Worm (Caenorhabditis elegans) whole organism, early embryonic: ENCODE data around the gene K05F1.9.
"Not testable (repeated sequence)": the region's sequence is repeated elsewhere in the genome, so short reads cannot be mapped to it uniquely, and the experiment has no call there.

Experiments used
- B0310.2 ChIP-seq: sonication (generic microtip); optimal IDR thresholded peaks from 2 replicates; lab custom pipeline; 2016; ENCODE audit warnings: mild to moderate bottlenecking, missing genetic modification characterization, missing compliant biosample characterization
- F13C5.2 ChIP-seq: sonication (generic microtip); optimal IDR thresholded peaks from 2 replicates; lab custom pipeline; 2017; ENCODE audit warnings: mild to moderate bottlenecking, missing genetic modification characterization, inconsistent platforms, missing compliant biosample characterization
- aly-1 ChIP-seq: sonication (generic microtip); optimal IDR thresholded peaks from 2 replicates; lab custom pipeline; 2016; ENCODE audit warnings: missing genetic modification characterization, missing compliant biosample characterization
- ama-1 ChIP-seq: fragments of 150-350 bp; optimal IDR thresholded peaks from 2 replicates; lab custom pipeline; 2014
- ceh-13 ChIP-seq: fragments of 200-800 bp; sonication (Bioruptor generic); optimal IDR thresholded peaks from 2 replicates; lab custom pipeline; 2018; ENCODE audit warnings: mild to moderate bottlenecking, missing genetic modification characterization, missing compliant biosample characterization
- ceh-36 ChIP-seq: sonication (generic microtip); optimal IDR thresholded peaks from 2 replicates; lab custom pipeline; 2016; ENCODE audit warnings: missing genetic modification characterization, inconsistent platforms, missing compliant biosample characterization
- ets-7 ChIP-seq: sonication (generic microtip); optimal IDR thresholded peaks from 2 replicates; lab custom pipeline; 2016; ENCODE audit warnings: missing genotype, missing genetic modification characterization, missing compliant biosample characterization
- flt-1 ChIP-seq: fragments of 200-800 bp; sonication (Bioruptor generic); IDR thresholded peaks from 2 replicates; pipeline ENCODE4 v1.3.6; 2022; ENCODE audit warnings: missing genetic modification characterization, missing compliant biosample characterization
- hmbx-1 ChIP-seq: sonication (generic microtip); optimal IDR thresholded peaks from 2 replicates; lab custom pipeline; 2016; ENCODE audit warnings: mild to moderate bottlenecking, missing genetic modification characterization, missing compliant biosample characterization
- hmg-4 ChIP-seq: fragments of 200-800 bp; sonication (Bioruptor generic); optimal IDR thresholded peaks from 2 replicates; lab custom pipeline; 2018; ENCODE audit warnings: mild to moderate bottlenecking, missing genetic modification characterization, missing compliant biosample characterization
- hnd-1 ChIP-seq: sonication (generic microtip); optimal IDR thresholded peaks from 2 replicates; lab custom pipeline; 2016; ENCODE audit warnings: missing genetic modification characterization, missing compliant biosample characterization
- pes-1 ChIP-seq: fragments of 200-800 bp; sonication (Bioruptor generic); IDR thresholded peaks from 2 replicates; pipeline ENCODE4 v1.3.6; 2022; ENCODE audit warnings: missing genetic modification reagents, missing genetic modification characterization, missing compliant biosample characterization
- scrt-1 ChIP-seq: fragments of 200-800 bp; sonication (Bioruptor generic); IDR thresholded peaks from 2 replicates; pipeline ENCODE4 v1.3.6; 2022; ENCODE audit warnings: missing genetic modification characterization, missing compliant biosample characterization
- sea-1 ChIP-seq: fragments of 200-800 bp; sonication (Bioruptor generic); conservative IDR thresholded peaks from 2 replicates; pipeline ENCODE4 v1.3.6; 2022; ENCODE audit warnings: missing genetic modification characterization, missing compliant biosample characterization
- tbx-11 ChIP-seq: fragments of 200-800 bp; sonication (Bioruptor generic); IDR thresholded peaks from 2 replicates; pipeline ENCODE4 v1.3.6; 2022; ENCODE audit warnings: missing genetic modification characterization, missing compliant biosample characterization
- tbx-37 ChIP-seq: fragments of 200-800 bp; sonication (Bioruptor generic); conservative IDR thresholded peaks from 2 replicates; pipeline ENCODE4 v1.3.6; 2022; ENCODE audit warnings: missing genetic modification reagents, missing genetic modification characterization, missing compliant biosample characterization
- tra-4 ChIP-seq: sonication (generic microtip); optimal IDR thresholded peaks from 2 replicates; lab custom pipeline; 2017; ENCODE audit warnings: missing genetic modification characterization, missing compliant biosample characterization

Gene K05F1.9

DNA sequence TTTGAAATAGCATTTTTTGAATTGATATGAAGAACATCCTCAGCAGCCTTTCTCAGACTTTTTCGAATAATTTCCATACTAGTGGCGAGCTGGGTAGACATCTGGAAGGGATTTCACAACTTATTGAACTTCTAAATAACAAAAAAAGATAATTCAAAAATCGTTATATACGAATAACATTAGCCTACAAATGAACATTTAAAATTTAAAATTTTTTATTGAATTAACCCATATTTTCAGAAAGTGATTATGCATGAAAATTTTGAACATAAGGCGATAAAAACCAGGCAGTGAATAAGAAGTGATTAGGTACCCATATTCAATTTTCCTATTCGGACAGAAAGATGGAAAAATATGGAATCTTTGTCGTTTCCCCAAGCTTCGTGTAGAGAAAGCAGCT is 27.5 kb upstream of the K05F1.9 start, which contains the start of gene ZK1248.11:
TSS of gene ZK1248.11 (minus strand) at position 101 of the 400 bp plus-strand sequence.
- TF ChIP-seq scrt-1 (no peak), tbx-11 (GFP tag; lab: Robert Waterston, UW) (no peak), tra-4 (no peak), F13C5.2 (tag; lab: Kevin White, UChicago) (no peak), ceh-13 (GFP tag; lab: Kevin White, UChicago) (no peak)

DNA sequence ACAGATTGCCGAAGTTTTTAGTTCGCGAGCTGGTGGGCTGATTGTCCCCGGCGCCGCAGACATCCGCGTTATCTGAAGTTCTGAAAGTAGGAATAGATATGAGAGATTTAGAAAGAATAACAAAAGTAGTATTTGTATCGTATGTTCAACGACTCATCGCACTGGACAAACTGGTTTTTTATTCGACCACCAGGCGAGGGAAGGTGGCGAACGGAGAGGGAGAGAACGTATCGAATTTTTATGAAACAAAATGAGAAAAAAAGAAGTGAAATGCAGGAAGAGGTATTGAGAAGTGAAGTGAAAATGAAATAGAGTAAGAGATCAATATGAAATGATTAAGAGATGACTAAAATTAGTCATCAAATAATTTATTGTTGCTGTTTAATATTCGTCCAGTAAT is 26.4 kb upstream of the K05F1.9 start, which contains the start of gene tbc-2:
TSS of gene tbc-2 (minus strand) at position 80 of the 400 bp plus-strand sequence.
- TF ChIP-seq F13C5.2 (tag; lab: Kevin White, UChicago) (no peak), tbx-37 (GFP tag; lab: Robert Waterston, UW) (no peak), ceh-13 (GFP tag; lab: Kevin White, UChicago) (no peak), pes-1 (GFP tag; lab: Robert Waterston, UW) (no peak), sea-1 (GFP tag; lab: Robert Waterston, UW) (no peak), hmbx-1 (no peak), B0310.2 (tag; lab: Kevin White, UChicago) (no peak), ets-7 (tag; lab: Kevin White, UChicago) (no peak), tbx-11 (GFP tag; lab: Robert Waterston, UW) (no peak), flt-1 (GFP tag; lab: Robert Waterston, UW) (no peak), hmg-4 (GFP tag; lab: Kevin White, UChicago) (no peak), aly-1 (tag; lab: Kevin White, UChicago) (no peak), scrt-1 (no peak), ceh-36 (no peak)

DNA sequence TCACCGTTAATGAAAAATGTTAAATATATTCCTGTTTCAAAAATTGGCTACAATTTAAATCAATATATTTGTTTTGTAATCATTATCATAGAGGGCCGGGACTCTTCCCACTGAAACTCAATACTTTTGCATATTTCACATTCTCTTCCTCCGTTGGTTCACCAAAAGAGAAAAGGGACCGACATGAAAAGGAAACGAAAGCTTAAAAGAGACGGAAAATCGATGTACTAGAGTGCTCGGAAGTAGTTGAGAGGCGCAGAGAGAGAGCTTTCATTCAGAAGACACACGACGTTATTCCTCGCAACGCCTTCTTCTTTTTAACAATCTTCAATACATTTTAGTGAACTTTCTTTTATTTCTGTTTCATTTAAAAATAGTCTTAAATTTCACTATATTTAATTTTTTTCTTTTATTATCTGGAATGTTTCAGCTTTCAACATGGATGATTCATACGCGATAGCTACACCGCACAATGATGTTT is 19.3 kb upstream of the K05F1.9 start, which contains the start of gene ehs-1:
TSS of gene ehs-1 (plus strand) at position 431 of the 481 bp plus-strand sequence.
- TF ChIP-seq scrt-1: no peak
- no peak for TF ChIP-seq ama-1 (lab: Kevin White, UChicago)
- TF ChIP-seq ceh-36: no peak
- TF ChIP-seq sea-1 (GFP tag; lab: Robert Waterston, UW): no peak
- no peak for TF ChIP-seq F13C5.2 (tag; lab: Kevin White, UChicago)
- TF ChIP-seq hmbx-1: no peak
- no peak for TF ChIP-seq B0310.2 (tag; lab: Kevin White, UChicago)
- TF ChIP-seq ceh-13 (GFP tag; lab: Kevin White, UChicago): no peak
- TF ChIP-seq ets-7 (tag; lab: Kevin White, UChicago): no peak
- TF ChIP-seq hnd-1: no peak
- no peak for TF ChIP-seq aly-1 (tag; lab: Kevin White, UChicago)
- TF ChIP-seq flt-1 (GFP tag; lab: Robert Waterston, UW): no peak
- TF ChIP-seq tra-4: no peak
- no peak for TF ChIP-seq pes-1 (GFP tag; lab: Robert Waterston, UW)
- no peak for TF ChIP-seq tbx-11 (GFP tag; lab: Robert Waterston, UW)
- no peak for TF ChIP-seq hmg-4 (GFP tag; lab: Kevin White, UChicago)

DNA sequence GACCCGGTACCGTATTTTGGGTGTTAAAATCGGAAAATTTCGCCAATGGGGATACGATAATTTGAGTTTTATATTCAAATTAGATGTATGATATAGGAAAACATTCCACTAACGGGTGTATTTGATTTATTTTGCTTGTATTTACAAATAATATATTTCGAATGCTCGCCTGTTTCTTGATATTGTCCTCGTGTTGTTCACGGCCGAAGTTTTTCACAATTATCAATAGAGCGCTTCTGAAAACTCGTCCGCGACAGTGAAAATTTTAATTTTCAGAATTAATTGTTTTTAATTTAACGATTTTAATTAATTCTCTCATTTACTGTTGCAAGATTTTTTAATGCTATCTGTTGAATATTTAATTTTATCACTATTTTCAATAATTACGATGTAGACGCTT is 18.7 kb upstream of the K05F1.9 start:
- TF ChIP-seq B0310.2 (tag; lab: Kevin White, UChicago) (no peak), F13C5.2 (tag; lab: Kevin White, UChicago) (no peak), tbx-11 (GFP tag; lab: Robert Waterston, UW) (no peak), ceh-36 (no peak), tra-4 (no peak), hmbx-1 (no peak), hnd-1 (no peak), ets-7 (tag; lab: Kevin White, UChicago) (no peak), aly-1 (tag; lab: Kevin White, UChicago) (no peak), ama-1 (lab: Kevin White, UChicago) (no peak), flt-1 (GFP tag; lab: Robert Waterston, UW) (no peak), hmg-4 (GFP tag; lab: Kevin White, UChicago) (no peak), ceh-13 (GFP tag; lab: Kevin White, UChicago) (no peak), tbx-37 (GFP tag; lab: Robert Waterston, UW) (no peak), pes-1 (GFP tag; lab: Robert Waterston, UW) (no peak)

DNA sequence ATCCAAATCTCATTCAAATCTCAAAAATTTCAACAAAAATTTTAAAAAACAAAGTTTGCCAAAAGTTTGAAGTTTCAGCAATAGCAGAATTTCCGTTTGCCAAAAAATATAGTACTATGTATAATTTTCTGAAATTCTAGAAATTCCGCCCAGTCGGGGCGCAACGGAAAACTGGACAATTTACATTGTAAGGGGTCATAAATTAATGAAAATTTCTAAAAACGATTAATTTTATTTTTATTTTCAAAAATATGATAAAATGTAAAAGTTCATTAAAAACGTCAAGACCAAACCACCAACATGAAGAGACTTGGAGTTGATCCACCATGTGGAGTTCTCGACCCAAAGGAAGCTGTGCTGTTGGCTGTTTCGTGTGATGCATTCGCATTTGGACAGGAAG is 17.3 kb upstream of the K05F1.9 start, which contains the start of gene ZK1248.4:
TSS of gene ZK1248.4 (plus strand) at position 301 of the 400 bp plus-strand sequence.
- TF ChIP-seq aly-1 (tag; lab: Kevin White, UChicago): no peak
- no peak for TF ChIP-seq pes-1 (GFP tag; lab: Robert Waterston, UW)
- no peak for TF ChIP-seq tbx-37 (GFP tag; lab: Robert Waterston, UW)
- no peak for TF ChIP-seq B0310.2 (tag; lab: Kevin White, UChicago)
- TF ChIP-seq ama-1 (lab: Kevin White, UChicago): no peak
- no peak for TF ChIP-seq flt-1 (GFP tag; lab: Robert Waterston, UW)
- TF ChIP-seq sea-1 (GFP tag; lab: Robert Waterston, UW): no peak
- no peak for TF ChIP-seq ets-7 (tag; lab: Kevin White, UChicago)
- no peak for TF ChIP-seq scrt-1

DNA sequence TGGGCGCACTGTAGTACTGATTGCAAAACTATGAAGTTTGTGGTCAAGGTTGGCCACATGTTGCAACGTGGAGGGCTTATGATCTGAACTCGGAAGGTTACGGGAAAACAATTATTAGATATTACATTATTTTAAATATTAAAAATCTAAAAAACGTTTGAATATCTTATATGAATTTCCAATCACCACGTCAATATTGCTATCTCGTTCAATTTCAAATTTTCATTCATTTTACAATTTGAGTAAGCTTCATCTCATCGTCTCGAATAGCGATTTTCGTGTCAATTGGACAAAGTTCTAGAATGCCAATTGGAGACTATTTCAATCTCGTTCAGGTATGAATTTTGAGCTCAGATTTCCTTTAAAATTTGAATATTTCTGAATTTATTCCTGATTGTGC is 15.4 kb upstream of the K05F1.9 start, which contains the start of gene ZK1248.20:
TSS of gene ZK1248.20 (plus strand) at position 301 of the 400 bp plus-strand sequence.
- TF ChIP-seq F13C5.2 (tag; lab: Kevin White, UChicago) (no peak), tbx-37 (GFP tag; lab: Robert Waterston, UW) (no peak), hmg-4 (GFP tag; lab: Kevin White, UChicago) (no peak), scrt-1 (no peak), flt-1 (GFP tag; lab: Robert Waterston, UW) (no peak), pes-1 (GFP tag; lab: Robert Waterston, UW) (no peak), ceh-13 (GFP tag; lab: Kevin White, UChicago) (no peak), tra-4 (no peak), hmbx-1 (no peak), ama-1 (lab: Kevin White, UChicago) (no peak), ets-7 (tag; lab: Kevin White, UChicago) (no peak)

DNA sequence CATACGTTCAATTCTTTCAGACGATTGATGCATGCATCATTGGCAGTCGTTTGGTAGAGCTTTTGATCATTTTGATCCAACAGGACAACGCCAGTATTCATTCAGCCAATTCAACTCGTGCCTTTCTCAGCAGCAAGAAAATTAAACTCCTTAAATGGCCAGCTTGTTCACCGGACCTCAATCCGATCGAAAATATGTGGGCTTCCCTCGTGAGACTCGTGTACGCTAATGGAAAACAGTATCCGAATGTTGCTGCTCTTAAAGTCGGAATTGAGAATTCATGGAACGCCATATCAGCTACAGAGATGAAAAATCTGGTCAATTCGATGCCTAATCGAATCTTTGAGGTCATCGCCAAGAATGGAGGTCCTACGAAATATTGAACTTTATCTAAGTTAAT is 14.4 kb upstream of the K05F1.9 start, which contains the start of gene wago-5:
TSS of gene wago-5 (minus strand) at position 101 of the 400 bp plus-strand sequence.
- not testable (repeated sequence) for TF ChIP-seq ets-7 (tag; lab: Kevin White, UChicago); tra-4; hnd-1
